Fruit fly (Drosophila melanogaster) Kc167 (cell line): ENCODE measurements around the gene CG3726.

ENCODE experiments used
- Myc ChIP-seq: fragments of >200 bp; optimal IDR thresholded peaks from 2 replicates; lab custom pipeline; 2017; ENCODE audit warnings: missing external identifiers
- Sin3A ChIP-seq: fragments of >200 bp; optimal IDR thresholded peaks from 2 replicates; lab custom pipeline; 2018; ENCODE audit warnings: missing external identifiers
- h ChIP-seq: fragments of >200 bp; optimal IDR thresholded peaks from 3 replicates; lab custom pipeline; 2018; ENCODE audit warnings: missing external identifiers
- insv ChIP-seq: fragments of >200 bp; optimal IDR thresholded peaks from 3 replicates; lab custom pipeline; 2018; ENCODE audit warnings: missing external identifiers
- psq ChIP-seq: fragments of >200 bp; optimal IDR thresholded peaks from 2 replicates; lab custom pipeline; 2017; ENCODE audit warnings: missing external identifiers
- ttk ChIP-seq: sonication (Bioruptor generic); optimal IDR thresholded peaks from 2 replicates; lab custom pipeline; 2017; ENCODE audit warnings: missing external identifiers

Gene CG3726

DNA sequence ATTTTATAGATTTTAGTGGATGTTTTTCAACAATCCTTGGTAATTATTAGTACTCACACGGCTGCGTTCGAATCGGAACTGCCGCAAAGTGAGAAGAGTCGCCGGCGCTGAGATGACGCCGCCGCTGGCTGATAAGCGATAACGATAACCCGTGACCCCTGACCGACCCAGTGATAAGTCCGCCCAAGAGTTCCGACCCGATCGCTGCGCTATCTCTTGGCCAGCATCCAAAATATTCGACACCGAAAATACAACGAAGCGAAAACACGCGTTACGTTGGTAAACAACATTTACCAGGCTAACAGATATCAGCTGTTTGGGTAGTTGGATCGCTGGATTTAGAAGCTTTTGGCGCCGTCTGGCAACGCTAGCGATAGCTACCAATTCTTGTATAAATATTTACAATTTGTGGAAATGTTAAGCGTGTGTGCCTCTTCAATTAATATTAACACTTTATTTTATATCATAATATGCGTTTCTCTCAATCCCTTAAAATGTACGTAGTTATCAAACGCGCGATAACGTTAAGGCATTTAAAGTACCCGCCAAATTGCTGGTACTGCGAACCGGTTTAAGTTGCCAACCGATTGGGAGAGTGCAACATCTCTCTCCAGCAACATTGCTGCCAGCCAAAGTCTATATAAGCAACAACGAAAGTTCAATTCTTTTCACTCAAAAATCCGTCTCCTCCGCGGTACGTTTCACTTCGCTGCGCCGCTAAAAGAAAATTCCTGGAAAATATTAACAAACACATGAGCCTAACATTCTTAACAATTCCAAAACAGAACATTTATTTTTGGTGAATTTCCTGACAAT lies at the start of gene CG3726, which contains the start of gene Shmt:
CG3726 (plus strand) TSS at position 604 of the 816 bp plus-strand sequence.
Shmt (minus strand) TSS at position 304 of the 816 bp plus-strand sequence.
- TF ChIP-seq insv (lab: Kevin White, UChicago) (no peak), ttk (lab: Kevin White, UChicago) (no peak), psq (lab: Kevin White, UChicago) (no peak), Myc (no peak), Sin3A (lab: Kevin White, UChicago) (no peak), h (no peak)

DNA sequence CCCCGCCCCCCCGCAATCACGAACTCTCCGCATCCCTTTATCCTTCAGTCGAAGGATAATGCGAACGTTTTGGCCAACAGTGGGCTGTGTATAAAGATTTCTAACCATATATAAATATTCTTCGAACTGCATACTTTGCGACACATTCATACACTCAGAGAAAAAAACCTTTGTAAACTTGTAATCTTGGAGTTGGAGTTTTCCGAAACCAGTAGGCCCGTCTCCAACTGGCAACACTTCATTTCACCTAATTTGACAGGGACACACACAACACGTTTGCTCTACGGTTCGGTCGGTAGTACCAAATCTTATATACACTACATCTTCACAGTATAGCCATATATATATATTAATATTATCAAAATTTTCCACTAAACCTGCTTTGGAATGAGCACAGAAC lies 48.1 kb upstream of the CG3726 start, which contains the start of gene CG15764:
CG15764 (plus strand) TSS at position 301 of the 400 bp plus-strand sequence.
- TF ChIP-seq ttk (lab: Kevin White, UChicago) (no peak), insv (lab: Kevin White, UChicago) (no peak), Sin3A (lab: Kevin White, UChicago) (no peak), Myc (no peak), h (no peak), psq (lab: Kevin White, UChicago) (no peak)

DNA sequence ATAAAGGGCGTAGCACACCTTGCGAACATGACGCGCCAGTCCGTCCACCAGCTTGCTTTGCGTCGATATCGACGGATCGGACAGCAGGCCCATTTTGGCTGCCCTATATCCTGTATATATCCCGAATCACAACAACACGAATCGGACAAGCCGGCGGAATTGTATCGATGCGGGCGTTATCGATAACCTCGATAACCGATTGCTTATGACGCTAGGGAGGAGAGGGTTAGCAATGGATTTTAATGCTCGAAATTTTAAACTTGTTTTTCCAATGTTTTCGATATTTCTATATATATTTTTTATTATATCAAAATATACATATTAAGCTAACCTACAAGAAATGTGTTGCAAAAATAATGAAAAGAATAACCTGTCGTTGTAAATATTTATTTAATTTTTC lies 43.7 kb upstream of the CG3726 start, which contains the start of gene GAA1:
GAA1 (minus strand) TSS at position 194 of the 400 bp plus-strand sequence.
- TF ChIP-seq insv (lab: Kevin White, UChicago), result no peak
- TF ChIP-seq psq (lab: Kevin White, UChicago), result no peak
- TF ChIP-seq Myc, result no peak

DNA sequence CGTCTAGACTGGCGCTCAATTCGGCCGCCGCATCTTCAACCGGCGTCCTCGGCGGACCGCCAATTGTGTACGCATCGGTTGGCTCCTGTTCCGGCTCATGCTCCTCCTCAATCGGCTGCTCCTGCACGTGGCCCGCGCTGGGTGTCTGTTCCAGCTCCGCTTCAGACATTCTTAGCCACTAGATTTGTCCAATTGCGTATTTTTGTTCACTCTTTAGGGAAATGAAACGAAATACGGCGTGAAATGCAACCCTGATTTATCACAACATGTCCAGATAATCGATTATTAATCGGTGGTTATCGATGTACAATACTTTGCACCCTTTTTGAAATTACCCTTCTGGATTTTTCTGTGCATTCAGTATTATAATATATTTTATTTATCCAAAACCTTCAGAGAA lies 40.3 kb upstream of the CG3726 start, which contains the start of gene mof:
mof (minus strand) TSS at position 270 of the 400 bp plus-strand sequence.
- no peak for TF ChIP-seq Myc
- no peak for TF ChIP-seq Sin3A (lab: Kevin White, UChicago)
- no peak for TF ChIP-seq psq (lab: Kevin White, UChicago)
- TF ChIP-seq ttk (lab: Kevin White, UChicago), result no peak
- TF ChIP-seq insv (lab: Kevin White, UChicago), result no peak
- TF ChIP-seq h, result no peak

DNA sequence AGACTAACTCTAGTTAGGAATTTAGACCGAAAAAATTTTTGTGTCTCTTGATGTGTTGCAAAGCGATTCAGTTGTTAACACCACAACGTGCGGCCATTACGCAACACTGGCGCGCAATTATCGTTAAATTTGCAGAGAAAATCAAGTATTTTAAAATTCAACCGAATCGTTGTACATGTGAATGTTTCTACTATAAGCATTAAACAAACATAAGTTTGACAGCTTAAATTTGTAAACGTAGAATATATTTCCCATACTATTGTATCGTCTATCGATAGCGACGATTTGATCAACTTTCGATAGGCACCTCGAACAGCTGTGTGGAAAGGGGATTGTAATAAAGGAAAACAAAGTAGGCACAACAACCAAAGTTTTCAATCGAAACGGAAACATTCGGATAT lies 37.4 kb upstream of the CG3726 start, which contains the start of the genes Usp30 and CG16721:
Usp30 (minus strand) TSS at position 245 of the 401 bp plus-strand sequence.
CG16721 (plus strand) TSS at position 327 of the 401 bp plus-strand sequence.
- TF ChIP-seq ttk (lab: Kevin White, UChicago) (no peak), psq (lab: Kevin White, UChicago) (peak; percentile 25), h (no peak), Sin3A (lab: Kevin White, UChicago) (peak; percentile 4), Myc (no peak), insv (lab: Kevin White, UChicago) (no peak)

DNA sequence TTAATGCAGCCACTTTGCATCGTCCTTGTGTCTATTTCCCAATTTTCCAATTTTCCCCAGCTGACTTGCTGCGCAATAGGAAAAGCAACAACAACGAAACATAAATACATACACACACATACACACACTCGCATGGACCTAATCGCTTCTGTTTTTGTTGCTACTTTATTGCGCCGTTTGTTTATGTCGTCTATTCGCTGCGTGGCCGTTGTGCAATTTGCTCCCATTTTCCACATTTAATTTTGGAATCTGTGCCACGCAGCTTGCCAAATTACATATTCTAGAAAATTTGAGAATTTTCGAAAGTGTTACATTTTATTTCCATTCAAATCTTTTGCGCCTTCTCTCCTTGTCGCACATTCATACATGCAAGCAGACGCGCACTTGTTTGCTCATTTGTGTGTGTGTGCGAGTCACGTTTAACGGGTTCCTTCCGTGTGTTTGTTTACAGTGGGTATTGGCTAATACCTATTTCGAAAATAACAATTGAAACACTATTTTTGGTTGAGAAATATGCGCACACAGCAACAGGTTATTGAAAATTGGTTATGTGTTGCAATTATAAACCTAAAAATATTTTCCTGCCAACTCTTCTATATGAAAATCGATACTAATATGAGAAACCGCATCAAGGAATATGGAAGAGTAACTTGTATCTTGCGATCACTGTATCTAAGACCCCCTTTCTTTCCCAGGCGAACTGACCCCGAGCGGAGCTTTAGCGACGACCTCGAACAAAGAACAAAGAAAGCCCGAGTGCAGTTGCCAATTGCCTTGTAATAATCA lies 36.6 kb upstream of the CG3726 start:
- no peak for TF ChIP-seq Myc
- no peak for TF ChIP-seq insv (lab: Kevin White, UChicago)
- TF ChIP-seq h, result no peak
- peak; percentile 16 for TF ChIP-seq psq (lab: Kevin White, UChicago)

DNA sequence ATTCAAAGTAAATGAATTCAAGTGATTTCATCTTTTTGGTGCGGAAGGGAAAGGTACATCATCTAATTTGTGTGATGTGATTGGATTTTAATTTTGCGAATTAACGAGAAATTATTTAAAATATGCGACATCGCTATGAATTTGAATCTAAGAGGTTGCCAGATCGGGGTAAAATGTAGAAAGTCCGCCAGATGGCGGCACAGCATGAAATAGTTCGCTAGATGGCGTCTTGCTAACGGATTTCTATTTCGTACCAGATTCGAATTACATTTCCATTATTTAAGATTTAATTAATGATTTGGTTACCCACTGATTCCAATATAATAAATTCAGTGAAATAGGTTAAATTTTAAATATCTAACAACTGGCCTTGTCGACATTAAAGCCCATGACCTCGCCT lies 33.5 kb upstream of the CG3726 start:
- TF ChIP-seq Myc (no peak), Sin3A (lab: Kevin White, UChicago) (no peak)

DNA sequence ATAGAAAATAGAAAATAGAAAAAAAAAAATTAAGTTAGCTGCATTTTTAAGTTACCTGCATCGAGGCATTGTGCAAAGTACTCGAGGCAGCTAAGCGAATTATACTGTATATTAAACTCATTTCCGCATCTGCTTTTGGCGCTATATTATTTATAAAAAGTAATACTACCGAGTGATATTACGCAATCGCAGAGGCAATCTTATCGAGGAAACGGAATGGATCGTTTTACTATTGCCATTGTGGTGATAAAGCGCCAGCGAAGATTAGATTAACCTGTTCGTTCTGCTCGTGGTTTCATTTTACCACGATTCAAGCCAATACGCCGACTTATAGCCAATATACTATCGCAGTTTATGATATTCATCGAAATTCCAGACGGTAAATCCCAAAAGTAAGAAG lies 32.6 kb upstream of the CG3726 start:
- TF ChIP-seq insv (lab: Kevin White, UChicago), result no peak
- no peak for TF ChIP-seq Myc
- TF ChIP-seq ttk (lab: Kevin White, UChicago), result no peak
- no peak for TF ChIP-seq psq (lab: Kevin White, UChicago)
- TF ChIP-seq Sin3A (lab: Kevin White, UChicago), result no peak
- no peak for TF ChIP-seq h

DNA sequence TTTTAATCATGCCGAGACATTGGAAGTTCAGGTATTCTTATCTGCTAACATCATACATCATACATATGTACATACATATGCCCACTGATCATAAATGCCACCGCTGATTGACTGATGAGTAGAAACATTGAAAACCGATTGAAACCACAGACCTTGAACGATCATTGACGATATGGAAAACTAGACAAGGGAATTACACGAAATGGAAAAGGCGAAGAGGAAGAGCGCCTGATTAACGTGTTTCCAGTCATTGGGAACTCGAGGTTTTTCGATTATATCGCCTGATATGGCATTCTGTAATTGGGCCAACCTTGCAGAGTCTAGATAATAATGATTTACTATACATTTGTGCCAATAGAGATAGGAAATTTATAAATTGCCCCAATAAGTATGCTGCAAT lies 32.0 kb upstream of the CG3726 start:
- TF ChIP-seq ttk (lab: Kevin White, UChicago) (no peak), h (no peak), insv (lab: Kevin White, UChicago) (no peak), Sin3A (lab: Kevin White, UChicago) (no peak), Myc (no peak), psq (lab: Kevin White, UChicago) (no peak)

DNA sequence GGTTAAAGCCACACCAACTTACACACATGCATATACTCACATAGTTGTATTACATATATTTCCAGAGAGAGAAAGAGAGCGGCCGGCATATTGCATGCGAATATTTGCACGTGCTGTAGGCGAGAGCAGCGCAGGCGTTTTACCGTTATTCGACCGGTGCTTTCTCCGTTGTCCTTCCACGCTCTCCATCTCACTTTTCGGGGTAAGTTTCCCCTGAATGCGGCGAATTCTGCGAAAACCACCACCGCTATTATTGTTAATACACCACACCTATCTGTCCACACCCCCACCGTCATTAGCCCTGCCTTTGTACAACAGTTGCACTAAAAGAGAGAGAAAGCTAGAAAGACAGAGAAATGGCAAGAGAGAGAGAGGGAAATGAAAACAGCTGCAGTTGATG lies 31.4 kb upstream of the CG3726 start:
- no peak for TF ChIP-seq Myc
- no peak for TF ChIP-seq Sin3A (lab: Kevin White, UChicago)
- no peak for TF ChIP-seq h
- TF ChIP-seq psq (lab: Kevin White, UChicago), result no peak
- no peak for TF ChIP-seq ttk (lab: Kevin White, UChicago)
- no peak for TF ChIP-seq insv (lab: Kevin White, UChicago)

DNA sequence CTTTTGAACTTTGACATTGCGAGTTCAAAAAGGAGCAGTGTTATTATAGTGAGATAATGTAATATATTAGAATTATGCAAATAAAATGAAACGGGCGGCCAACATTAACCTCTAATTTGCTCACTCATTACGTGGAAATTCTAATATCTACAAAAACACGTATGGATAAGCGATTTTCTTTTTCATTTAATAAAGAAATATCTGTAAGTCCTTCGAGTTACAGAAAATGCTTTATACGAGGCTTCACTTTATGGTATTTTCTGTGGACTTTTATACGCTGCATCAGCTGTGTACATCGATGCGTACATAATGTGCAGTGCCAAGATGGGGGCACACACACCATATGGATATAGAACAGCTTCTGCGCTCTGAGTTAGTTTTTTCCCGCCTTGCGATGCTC lies 30.9 kb upstream of the CG3726 start:
- TF ChIP-seq Myc (no peak), ttk (lab: Kevin White, UChicago) (no peak), Sin3A (lab: Kevin White, UChicago) (no peak), insv (lab: Kevin White, UChicago) (no peak), psq (lab: Kevin White, UChicago) (no peak), h (no peak)
